Worm (Caenorhabditis elegans) whole organism, L1 larva: Measurements from ENCODE around the gene K08D12.3.

Experiments used
- C04F5.9 ChIP-seq: sonication (generic microtip); optimal IDR thresholded peaks from 2 replicates; lab custom pipeline; 2016; ENCODE audit warnings: missing genetic modification characterization, missing compliant biosample characterization
- alr-1 ChIP-seq: fragments of 200-800 bp; sonication (Bioruptor generic); optimal IDR thresholded peaks from 2 replicates; lab custom pipeline; 2018; ENCODE audit warnings: borderline replicate concordance, mild to moderate bottlenecking, missing genetic modification characterization, missing compliant biosample characterization
- dpl-1 ChIP-seq, 3 experiments: fragments of 150-350 bp in 2 of 3; sonication (generic microtip) in 1 of 3; optimal IDR thresholded peaks; 2 replicates each; lab custom pipeline; 2014 to 2017; ENCODE audit warnings: missing biosample characterization in 3 of 3, missing genetic modification characterization in 3 of 3, missing genetic modification reagents in 3 of 3
- fos-1 ChIP-seq: fragments of 150-350 bp; optimal IDR thresholded peaks from 2 replicates; lab custom pipeline; 2014; ENCODE audit warnings: missing biosample characterization, missing genetic modification characterization
- lin-15B ChIP-seq: fragments of 150-350 bp; sonication (generic microtip); optimal IDR thresholded peaks from 3 replicates; lab custom pipeline; 2014; ENCODE audit warnings: missing biosample characterization, missing genetic modification characterization
- lin-39 ChIP-seq: fragments of 150-350 bp; optimal IDR thresholded peaks from 2 replicates; lab custom pipeline; 2014; ENCODE audit warnings: missing biosample characterization, missing genetic modification reagents, missing genetic modification characterization
- mdl-1 ChIP-seq, 2 experiments: fragments of 150-350 bp; optimal IDR thresholded peaks; 2 replicates each; lab custom pipeline; 2014 to 2017; ENCODE audit warnings: missing biosample characterization in 2 of 2, missing genetic modification characterization in 2 of 2, inconsistent platforms in 1 of 2
- mef-2 ChIP-seq: fragments of 150-350 bp; optimal IDR thresholded peaks from 2 replicates; lab custom pipeline; 2014; ENCODE audit warnings: missing biosample characterization, missing genetic modification characterization
- swsn-7 ChIP-seq: sonication (generic microtip); optimal IDR thresholded peaks from 2 replicates; lab custom pipeline; 2016; ENCODE audit warnings: missing genetic modification characterization, missing compliant biosample characterization
- unc-130 ChIP-seq: fragments of 150-350 bp; optimal IDR thresholded peaks from 2 replicates; lab custom pipeline; 2017; ENCODE audit warnings: missing biosample characterization, missing genetic modification characterization, inconsistent platforms
- vab-15 ChIP-seq: sonication (generic microtip); optimal IDR thresholded peaks from 2 replicates; lab custom pipeline; 2017; ENCODE audit warnings: missing genotype, mild to moderate bottlenecking, missing genetic modification characterization, missing compliant biosample characterization
- ztf-11 ChIP-seq, 2 experiments: sonication (generic microtip); optimal IDR thresholded peaks; 2 replicates each; lab custom pipeline; 2016 to 2017; ENCODE audit warnings: missing genetic modification characterization in 2 of 2, missing biosample characterization in 1 of 2, missing compliant biosample characterization in 1 of 2

ce11 chrIV:1738324-1738730 is 28.3 kb downstream of the K08D12.3 start:
- TF ChIP-seq fos-1 (tag; lab: Kevin White, UChicago) (peak; percentile 42), ztf-11 (tag; optimal IDR thresholded peaks at IDR 0.05; lab: Kevin White, UChicago) (peak in 1 of 2 experiments; percentile 32), mdl-1 (tag; optimal IDR thresholded peaks at IDR 0.05; lab: Kevin White, UChicago) (peak in 1 of 2 experiments; percentile 49), dpl-1 (GFP tag; optimal IDR thresholded peaks at IDR 0.05; lab: Kevin White, UChicago) (peak; percentile 82 to 86 (median 85)), mef-2 (tag; lab: Kevin White, UChicago) (no peak), unc-130 (tag; lab: Kevin White, UChicago) (no peak), swsn-7 (tag; lab: Kevin White, UChicago) (peak; percentile 44), vab-15 (tag; lab: Kevin White, UChicago) (peak; percentile 36), lin-15B (peak; percentile 58), C04F5.9 (tag; lab: Kevin White, UChicago) (no peak), alr-1 (no peak), lin-39 (no peak)
